ENCODE assay signal across 2 fruit fly cellular contexts in the genomic region with DNA sequence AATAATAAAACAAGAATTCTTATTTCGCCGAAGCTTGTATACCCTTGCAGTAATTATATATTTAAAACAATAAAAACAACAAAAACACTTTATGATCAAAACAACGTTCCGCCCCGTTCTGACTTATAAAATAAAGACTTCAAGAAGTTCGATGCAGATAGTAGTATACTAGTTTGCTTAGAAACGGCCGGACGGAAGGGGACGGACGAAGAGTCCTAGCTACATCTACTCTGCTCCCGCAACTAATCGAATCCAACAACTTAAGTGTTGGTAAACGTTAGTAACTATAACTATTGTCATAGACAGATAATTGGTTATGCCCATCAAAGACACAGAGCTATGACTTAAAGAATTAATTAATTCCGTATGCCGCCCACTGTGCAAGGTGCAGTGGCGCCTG.
TF ChIP-seq lines count a peak whose summit lies in the region.

No protein-coding gene starts in this region.

- TF ChIP-seq CTCF in whole organism, embryonic (GFP tag; optimal IDR thresholded peaks at IDR 0.05; lab: Kevin White, UChicago), result no peak

TF ChIP-seq in whole organism, embryonic, 481 proteins besides CTCF, POLR2A, EP300 and RAD21:
- TF ChIP-seq tll (GFP tag; optimal IDR thresholded peaks at IDR 0.05; lab: Kevin White, UChicago) (no peak), sens (GFP tag; lab: Kevin White, UChicago) (peak; percentile 60), Xrp1 (GFP tag; IDR thresholded peaks at IDR 0.05; lab: Robert Waterston, UW) (0 out of 2 replicates have a peak, but pooled peaks have one; percentile 7), D19A (tag; optimal IDR thresholded peaks at IDR 0.05; lab: Kevin White, UChicago) (peak; percentile 61), phol (tag; optimal IDR thresholded peaks at IDR 0.05; lab: Kevin White, UChicago) (peak; percentile 3), D (optimal IDR thresholded peaks at IDR 0.05; lab: Kevin White, UChicago) (no peak), D (GFP tag; optimal IDR thresholded peaks at IDR 0.05; lab: Kevin White, UChicago) (peak; percentile 11)

TF ChIP-seq in whole organism, prepupa, 60 proteins besides CTCF, POLR2A, EP300 and RAD21:
- TF ChIP-seq Hr4 (GFP tag; optimal IDR thresholded peaks at IDR 0.05; lab: Kevin White, UChicago) (peak; percentile 14), CG3919 (GFP tag; optimal IDR thresholded peaks at IDR 0.05; lab: Kevin White, UChicago) (no peak), Ets21C (GFP tag; optimal IDR thresholded peaks at IDR 0.05; lab: Kevin White, UChicago) (no peak), CG8119 (GFP tag; IDR thresholded peaks at IDR 0.05; lab: Robert Waterston, UW) (no peak), Blimp-1 (GFP tag; optimal IDR thresholded peaks at IDR 0.05; lab: Kevin White, UChicago) (no peak), ss (GFP tag; optimal IDR thresholded peaks at IDR 0.05; lab: Kevin White, UChicago) (no peak), CG32006 (GFP tag; optimal IDR thresholded peaks at IDR 0.05; lab: Kevin White, UChicago) (peak; percentile 55)
